Fruit fly (Drosophila melanogaster): ENCODE measurements around the gene Osi4.

dm6 chr3R:6252809-6253208 lies 31.2 kb upstream of the Osi4 start:
- TF ChIP-seq CG8478 (optimal IDR thresholded peaks at IDR 0.05) (no peak), CTCF (optimal IDR thresholded peaks at IDR 0.05) (no peak)

All from S2 (cell line).